Fruit fly (Drosophila melanogaster): ENCODE data around the gene schlank.

The schlank gene

DNA sequence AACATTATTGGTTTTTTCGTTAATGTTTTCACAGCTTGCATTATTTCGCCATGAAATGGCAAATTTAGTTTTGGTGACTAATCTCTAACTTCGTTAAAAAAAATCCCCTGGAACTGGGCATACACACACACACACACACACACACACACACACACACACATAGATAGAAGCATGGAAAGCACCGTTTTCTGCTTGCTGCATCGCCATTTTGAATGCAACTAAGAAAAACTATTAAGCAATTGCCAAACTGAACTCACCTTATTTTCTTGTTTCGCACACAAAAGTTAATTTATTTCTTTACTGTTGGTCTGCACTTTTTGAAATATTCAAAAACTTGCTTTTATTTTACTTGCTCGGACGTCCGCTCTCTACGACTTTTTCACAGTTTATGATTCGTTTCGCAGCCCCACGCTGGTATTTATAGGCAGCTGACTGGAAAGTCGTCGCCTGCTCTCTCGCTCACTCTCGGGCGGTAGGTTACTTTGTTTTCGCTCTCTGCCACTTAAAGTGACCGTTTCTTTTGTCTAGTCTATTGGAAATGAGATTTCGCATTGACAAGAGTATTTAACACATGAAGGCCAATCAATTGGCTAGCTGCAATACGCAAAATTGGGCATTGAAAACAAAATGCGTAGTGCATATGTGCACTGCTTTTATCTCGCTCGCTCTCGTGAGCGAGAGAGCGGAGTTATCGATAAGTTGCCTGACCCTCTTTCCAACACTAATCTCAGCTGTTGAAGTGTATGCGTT lies 12.0 kb upstream of the schlank start (continued):
- TF ChIP-seq net (GFP tag; optimal IDR thresholded peaks at IDR 0.05): peak; percentile 7
- TF ChIP-seq CG6792 (GFP tag; optimal IDR thresholded peaks at IDR 0.05): no peak
- no peak for TF ChIP-seq CG16779 (tag; optimal IDR thresholded peaks at IDR 0.05)
- no peak for TF ChIP-seq fkh (GFP tag; optimal IDR thresholded peaks at IDR 0.05)
- TF ChIP-seq CG11902 (GFP tag; optimal IDR thresholded peaks at IDR 0.05): no peak
- TF ChIP-seq dac (GFP tag; optimal IDR thresholded peaks at IDR 0.05): no peak
- no peak for TF ChIP-seq CG32006 (GFP tag; optimal IDR thresholded peaks at IDR 0.05)
- no peak for TF ChIP-seq Ets96B (tag; optimal IDR thresholded peaks at IDR 0.05)
- TF ChIP-seq CG11762 (GFP tag; optimal IDR thresholded peaks at IDR 0.05; ENCODE audit: insufficient read depth): no peak
- no peak for TF ChIP-seq eg (GFP tag; IDR thresholded peaks at IDR 0.05)
- peak; percentile 33 for TF ChIP-seq achi (GFP tag; optimal IDR thresholded peaks at IDR 0.05)
- TF ChIP-seq Lpt (GFP tag; optimal IDR thresholded peaks at IDR 0.05): no peak
- TF ChIP-seq Hr4 (GFP tag; optimal IDR thresholded peaks at IDR 0.05): no peak

DNA sequence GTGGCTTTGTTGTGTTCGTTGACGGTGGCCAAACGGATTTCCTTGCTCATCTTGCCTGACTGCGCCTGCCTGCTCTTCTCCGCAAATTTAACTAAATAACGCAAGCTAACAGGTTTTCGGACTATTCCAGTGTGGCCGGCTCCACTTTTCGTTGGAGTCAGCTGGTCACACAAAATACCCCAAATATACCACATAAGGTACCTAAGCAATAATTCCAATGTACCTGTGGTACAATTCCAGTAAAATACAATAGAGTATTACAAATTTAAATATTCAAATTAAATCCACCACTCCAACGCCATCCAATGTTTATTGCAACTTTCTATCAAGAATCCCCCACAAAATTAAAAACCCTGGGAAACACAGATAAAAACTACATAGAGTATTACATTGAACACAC lies 9.6 kb upstream of the schlank start, which contains the start of gene CG3566:
TSS of gene CG3566 (minus strand) at position 135 of the 400 bp plus-strand sequence.
- TF ChIP-seq svp (GFP tag): peak; percentile 52
- TF ChIP-seq lz (GFP tag; optimal IDR thresholded peaks at IDR 0.05): no peak
- TF ChIP-seq Eip78C (GFP tag): peak; percentile 63
- no peak for TF ChIP-seq CG3919 (GFP tag; optimal IDR thresholded peaks at IDR 0.05)
- no peak for TF ChIP-seq dac (GFP tag; optimal IDR thresholded peaks at IDR 0.05)
- TF ChIP-seq CG15336 (GFP tag; IDR thresholded peaks at IDR 0.05): 0 out of 2 replicates have a peak, but pooled peaks have one; percentile 27
- TF ChIP-seq vri (GFP tag; optimal IDR thresholded peaks at IDR 0.05): peak; percentile 16
- peak; percentile 0 for TF ChIP-seq dsx (GFP tag; optimal IDR thresholded peaks at IDR 0.05; ENCODE audit: poor library complexity, severe bottlenecking)
- no peak for TF ChIP-seq Blimp-1 (GFP tag; optimal IDR thresholded peaks at IDR 0.05)
- no peak for TF ChIP-seq CG11902 (GFP tag; optimal IDR thresholded peaks at IDR 0.05)
- TF ChIP-seq CG8319 (GFP tag; optimal IDR thresholded peaks at IDR 0.05): no peak
- peak; percentile 12 for TF ChIP-seq CG1621 (tag; optimal IDR thresholded peaks at IDR 0.05)
- TF ChIP-seq Ets96B (tag; optimal IDR thresholded peaks at IDR 0.05): no peak
- no peak for TF ChIP-seq Hr39 (GFP tag; optimal IDR thresholded peaks at IDR 0.05)
- no peak for TF ChIP-seq topi (GFP tag; optimal IDR thresholded peaks at IDR 0.05)
- TF ChIP-seq esn (GFP tag; optimal IDR thresholded peaks at IDR 0.05): peak; percentile 21
- peak; percentile 12 for TF ChIP-seq Sox14 (GFP tag; optimal IDR thresholded peaks at IDR 0.05)
- no peak for TF ChIP-seq CG16779 (tag; optimal IDR thresholded peaks at IDR 0.05)
- TF ChIP-seq CG10631 (GFP tag; optimal IDR thresholded peaks at IDR 0.05): no peak
- no peak for TF ChIP-seq CG8632 (GFP tag; optimal IDR thresholded peaks at IDR 0.05)

DNA sequence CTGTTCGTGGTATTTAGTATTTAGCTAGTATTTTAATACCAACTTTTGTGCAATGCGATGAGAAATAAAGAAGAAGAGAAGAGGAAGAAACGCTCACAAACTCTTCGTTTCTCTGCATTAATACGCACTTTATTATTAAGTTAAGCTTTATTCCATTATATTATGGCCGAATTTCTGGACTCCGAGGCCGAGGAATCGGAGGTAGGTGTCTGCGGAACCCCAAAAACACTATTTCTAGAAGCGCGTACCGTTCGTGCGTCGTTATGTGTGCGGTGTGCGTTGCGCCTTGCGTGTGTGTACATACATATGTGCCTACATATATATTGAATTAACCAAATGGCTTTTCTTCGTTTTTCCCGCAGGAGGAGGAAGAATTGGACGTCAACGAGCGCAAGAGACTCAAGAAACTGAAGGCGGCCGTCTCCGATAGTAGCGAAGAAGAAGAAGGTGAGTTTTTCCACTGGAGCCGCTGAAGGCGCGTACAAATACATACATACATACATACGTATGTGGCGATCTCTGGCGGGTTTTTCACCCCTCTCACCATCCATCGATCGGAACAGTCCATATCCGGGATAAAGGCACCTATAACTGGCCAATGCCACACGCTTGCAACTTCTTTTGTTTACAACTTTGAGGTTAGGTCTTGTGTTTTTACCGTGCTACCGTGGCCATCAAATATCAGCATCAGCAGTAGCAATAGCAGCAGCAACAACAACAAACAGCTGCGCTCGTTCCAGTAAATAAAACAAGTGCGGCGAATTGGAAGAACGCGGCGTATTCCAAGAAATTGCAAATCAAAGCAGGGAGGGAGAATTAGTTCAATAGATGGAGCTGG lies 936 bp upstream of the schlank start, which contains the start of gene Spt6:
TSS of gene Spt6 (plus strand) at position 53 of the 838 bp plus-strand sequence.
- TF ChIP-seq Eip78C (GFP tag) (peak; percentile 5), Sox14 (GFP tag; optimal IDR thresholded peaks at IDR 0.05) (no peak), esn (GFP tag; optimal IDR thresholded peaks at IDR 0.05) (no peak), svp (GFP tag) (peak; percentile 34), CG10631 (GFP tag; optimal IDR thresholded peaks at IDR 0.05) (no peak), ss (GFP tag; optimal IDR thresholded peaks at IDR 0.05) (peak in 1 of 2 experiments; percentile 8), CG7368 (GFP tag; optimal IDR thresholded peaks at IDR 0.05) (no peak), acj6 (GFP tag; optimal IDR thresholded peaks at IDR 0.05) (no peak), salr (GFP tag; optimal IDR thresholded peaks at IDR 0.05) (no peak), CG15336 (GFP tag; IDR thresholded peaks at IDR 0.05) (no peak), fd59A (GFP tag; optimal IDR thresholded peaks at IDR 0.05) (no peak), CG8632 (GFP tag; optimal IDR thresholded peaks at IDR 0.05) (no peak), CG1621 (tag; optimal IDR thresholded peaks at IDR 0.05) (peak; percentile 23), CG6808 (GFP tag; optimal IDR thresholded peaks at IDR 0.05) (no peak), achi (GFP tag; optimal IDR thresholded peaks at IDR 0.05) (no peak)

All from whole organism, prepupa.